Worm (Caenorhabditis elegans) whole organism, mixed stage, embryonic: Measurements from ENCODE around the gene nhr-173.

Experiments used
- bed-3 ChIP-seq: fragments of 200-800 bp; sonication (Bioruptor generic); optimal IDR thresholded peaks from 3 replicates; lab custom pipeline; 2018; ENCODE audit warnings: mild to moderate bottlenecking, missing genetic modification characterization, moderate library complexity, missing compliant biosample characterization
- blmp-1 ChIP-seq: fragments of 150-350 bp; optimal IDR thresholded peaks from 2 replicates; lab custom pipeline; 2014; ENCODE audit warnings: missing biosample characterization, missing genetic modification characterization
- ceh-43 ChIP-seq: fragments of 200-800 bp; sonication (Bioruptor generic); optimal IDR thresholded peaks from 2 replicates; lab custom pipeline; 2018; ENCODE audit warnings: mild to moderate bottlenecking, missing genetic modification characterization, moderate library complexity, missing compliant biosample characterization
- ces-1 ChIP-seq: fragments of 150-350 bp; optimal IDR thresholded peaks from 2 replicates; lab custom pipeline; 2014; ENCODE audit warnings: missing biosample characterization, missing genetic modification reagents, missing genetic modification characterization
- elt-1 ChIP-seq: sonication (generic microtip); optimal IDR thresholded peaks from 2 replicates; lab custom pipeline; 2017; ENCODE audit warnings: missing genetic modification characterization, mild to moderate bottlenecking, missing compliant biosample characterization, antibody characterized with exemption, moderate library complexity, borderline replicate concordance; ENCODE audit not compliant: insufficient read depth
- elt-3 ChIP-seq: fragments of 150-350 bp; optimal IDR thresholded peaks from 2 replicates; lab custom pipeline; 2014; ENCODE audit warnings: missing biosample characterization, missing genetic modification characterization
- ham-2 ChIP-seq: fragments of 200-800 bp; sonication (Bioruptor generic); optimal IDR thresholded peaks from 2 replicates; lab custom pipeline; 2018; ENCODE audit warnings: mild to moderate bottlenecking, missing genetic modification characterization, missing compliant biosample characterization
- lsy-2 ChIP-seq: fragments of 150-350 bp; optimal IDR thresholded peaks from 2 replicates; lab custom pipeline; 2014; ENCODE audit warnings: missing biosample characterization, missing genetic modification characterization
- nhr-237 ChIP-seq: fragments of 150-350 bp; optimal IDR thresholded peaks from 2 replicates; lab custom pipeline; 2014; ENCODE audit warnings: missing biosample characterization, missing genetic modification characterization
- nhr-76 ChIP-seq: sonication (generic microtip); optimal IDR thresholded peaks from 2 replicates; lab custom pipeline; 2017; ENCODE audit warnings: missing biosample characterization, missing genetic modification characterization
- pha-4 ChIP-seq: fragments of 150-350 bp; optimal IDR thresholded peaks from 2 replicates; lab custom pipeline; 2018; ENCODE audit warnings: missing biosample characterization, missing genetic modification reagents, missing genetic modification characterization
- snpc-4 ChIP-seq: fragments of 150-350 bp; optimal IDR thresholded peaks from 2 replicates; lab custom pipeline; 2014; ENCODE audit warnings: missing biosample characterization, missing genetic modification characterization
- unc-62 ChIP-seq: fragments of 150-350 bp; optimal IDR thresholded peaks from 2 replicates; lab custom pipeline; 2014; ENCODE audit warnings: missing biosample characterization, missing genetic modification reagents, missing genetic modification characterization
- ztf-11 ChIP-seq: fragments of 150-350 bp; optimal IDR thresholded peaks from 2 replicates; lab custom pipeline; 2014; ENCODE audit warnings: missing biosample characterization, missing genetic modification characterization

ce11 chrX:6635173-6635572 is 20.2 kb upstream of the nhr-173 start, which contains the start of gene aexr-1:
- TF ChIP-seq elt-1 (tag; lab: Kevin White, UChicago) (no peak), ztf-11 (tag; lab: Kevin White, UChicago) (no peak), bed-3 (GFP tag; lab: Kevin White, UChicago) (no peak), snpc-4 (tag; lab: Kevin White, UChicago) (no peak), elt-3 (no peak), nhr-76 (tag; lab: Kevin White, UChicago) (no peak), pha-4 (tag; lab: Kevin White, UChicago) (no peak), ceh-43 (GFP tag; lab: Kevin White, UChicago) (no peak), blmp-1 (tag; lab: Kevin White, UChicago) (no peak), unc-62 (GFP tag; lab: Kevin White, UChicago) (no peak), ces-1 (GFP tag; lab: Kevin White, UChicago) (no peak), nhr-237 (tag; lab: Kevin White, UChicago) (no peak), ham-2 (GFP tag; lab: Kevin White, UChicago) (no peak), lsy-2 (no peak)
